Worm (Caenorhabditis elegans): ENCODE measurements around the gene Y43F8C.7.

- no peak for TF ChIP-seq blmp-1 (tag; optimal IDR thresholded peaks at IDR 0.05)
- no peak for TF ChIP-seq sptf-1 (tag; optimal IDR thresholded peaks at IDR 0.05)
- no peak for TF ChIP-seq unc-62 (GFP tag; optimal IDR thresholded peaks at IDR 0.05)
- TF ChIP-seq tbx-8 (GFP tag; optimal IDR thresholded peaks at IDR 0.05), result no peak
- TF ChIP-seq zip-8 (tag; optimal IDR thresholded peaks at IDR 0.05), result no peak
- TF ChIP-seq snpc-4 (tag; optimal IDR thresholded peaks at IDR 0.05), result no peak
- no peak for TF ChIP-seq ztf-11 (tag; optimal IDR thresholded peaks at IDR 0.05)
Observed at ce11 chrV:19645572-19646155, 1.8 kb upstream of the Y43F8C.7 start, which contains the start of gene Y43F8C.9.

Data from whole organism, mixed stage, embryonic.